Fruit fly (Drosophila melanogaster) whole organism, adult: ENCODE results near the gene Ac3.

Experiments
- CG11617 ChIP-seq: fragments of 200-800 bp; sonication (Bioruptor generic); optimal IDR thresholded peaks from 2 replicates; lab custom pipeline; 2017; ENCODE audit warnings: mild to moderate bottlenecking, missing biosample characterization, missing genetic modification reagents, missing genetic modification characterization
- CG12768 ChIP-seq: fragments of 200-800 bp; sonication (Bioruptor generic); optimal IDR thresholded peaks from 2 replicates; lab custom pipeline; 2017; ENCODE audit warnings: missing biosample characterization, missing genetic modification characterization, mild to moderate bottlenecking, moderate library complexity, missing genetic modification reagents
- CG14711 ChIP-seq: fragments of 200-800 bp; sonication (Bioruptor generic); optimal IDR thresholded peaks from 2 replicates; lab custom pipeline; 2018; ENCODE audit warnings: missing biosample characterization, mild to moderate bottlenecking, missing genetic modification characterization, moderate library complexity
- CG1620 ChIP-seq: fragments of 200-800 bp; sonication (Bioruptor generic); optimal IDR thresholded peaks from 2 replicates; lab custom pipeline; 2016; ENCODE audit warnings: missing biosample characterization, missing genetic modification characterization
- CG33017 ChIP-seq: fragments of 200-800 bp; sonication (Bioruptor generic); optimal IDR thresholded peaks from 2 replicates; lab custom pipeline; 2018; ENCODE audit warnings: missing biosample characterization, mild to moderate bottlenecking, missing genetic modification characterization, moderate library complexity
- CG5204 ChIP-seq: fragments of 200-800 bp; sonication (Bioruptor generic); optimal IDR thresholded peaks from 2 replicates; lab custom pipeline; 2016; ENCODE audit warnings: missing biosample characterization, missing genetic modification characterization
- CG7045 ChIP-seq: fragments of 200-800 bp; sonication (Bioruptor generic); optimal IDR thresholded peaks from 2 replicates; lab custom pipeline; 2017; ENCODE audit warnings: missing biosample characterization, mild to moderate bottlenecking, missing genetic modification characterization
- CG7101 ChIP-seq: fragments of 200-800 bp; sonication (Bioruptor generic); optimal IDR thresholded peaks from 2 replicates; lab custom pipeline; 2018; ENCODE audit warnings: missing biosample characterization, mild to moderate bottlenecking, missing genetic modification characterization, moderate library complexity
- Clk ChIP-seq: fragments of 200-800 bp; sonication (Bioruptor generic); optimal IDR thresholded peaks from 2 replicates; lab custom pipeline; 2017; ENCODE audit warnings: missing biosample characterization, missing genetic modification characterization
- Crg-1 ChIP-seq: fragments of 200-800 bp; sonication (Bioruptor generic); optimal IDR thresholded peaks from 2 replicates; lab custom pipeline; 2016; ENCODE audit warnings: missing biosample characterization, missing genetic modification characterization
- Hr96 ChIP-seq: fragments of 200-800 bp; sonication (Bioruptor generic); optimal IDR thresholded peaks from 2 replicates; lab custom pipeline; 2016; ENCODE audit warnings: missing biosample characterization, missing genetic modification characterization
- Mnt ChIP-seq: fragments of 200-800 bp; sonication (Bioruptor generic); optimal IDR thresholded peaks from 2 replicates; lab custom pipeline; 2016; ENCODE audit warnings: missing biosample characterization, mild to moderate bottlenecking, missing genetic modification characterization
- bab1 ChIP-seq: fragments of 200-800 bp; sonication (Bioruptor generic); optimal IDR thresholded peaks from 3 replicates; lab custom pipeline; 2019; ENCODE audit warnings: missing biosample characterization, mild to moderate bottlenecking, missing genetic modification characterization, moderate library complexity
- cic ChIP-seq: fragments of 200-800 bp; sonication (Bioruptor generic); optimal IDR thresholded peaks from 2 replicates; lab custom pipeline; 2017; ENCODE audit warnings: missing biosample characterization, mild to moderate bottlenecking, missing genetic modification characterization, moderate library complexity
- cnc ChIP-seq, 2 experiments: fragments of >200 bp; optimal IDR thresholded peaks; 2 replicates each; lab custom pipeline; 2017
- kay ChIP-seq: fragments of 200-800 bp; sonication (Bioruptor generic); peaks from one replicate; lab custom pipeline; 2016; ENCODE audit warnings: missing biosample characterization, missing genetic modification characterization, borderline replicate concordance
- ovo ChIP-seq: fragments of 200-800 bp; sonication (Bioruptor generic); optimal IDR thresholded peaks from 2 replicates; lab custom pipeline; 2016; ENCODE audit warnings: missing biosample characterization, missing genetic modification characterization
- pad ChIP-seq: fragments of 200-800 bp; sonication (Bioruptor generic); optimal IDR thresholded peaks from 3 replicates; lab custom pipeline; 2017; ENCODE audit warnings: missing biosample characterization, missing genetic modification characterization, mild to moderate bottlenecking, moderate library complexity, missing genetic modification reagents
- tj ChIP-seq: fragments of 200-800 bp; sonication (Bioruptor generic); optimal IDR thresholded peaks from 3 replicates; lab custom pipeline; 2017; ENCODE audit warnings: missing biosample characterization, mild to moderate bottlenecking, missing genetic modification characterization, moderate library complexity
- toe ChIP-seq: fragments of 200-800 bp; sonication (Bioruptor generic); optimal IDR thresholded peaks from 2 replicates; lab custom pipeline; 2016; ENCODE audit warnings: missing biosample characterization, missing genetic modification characterization

Gene Ac3

DNA sequence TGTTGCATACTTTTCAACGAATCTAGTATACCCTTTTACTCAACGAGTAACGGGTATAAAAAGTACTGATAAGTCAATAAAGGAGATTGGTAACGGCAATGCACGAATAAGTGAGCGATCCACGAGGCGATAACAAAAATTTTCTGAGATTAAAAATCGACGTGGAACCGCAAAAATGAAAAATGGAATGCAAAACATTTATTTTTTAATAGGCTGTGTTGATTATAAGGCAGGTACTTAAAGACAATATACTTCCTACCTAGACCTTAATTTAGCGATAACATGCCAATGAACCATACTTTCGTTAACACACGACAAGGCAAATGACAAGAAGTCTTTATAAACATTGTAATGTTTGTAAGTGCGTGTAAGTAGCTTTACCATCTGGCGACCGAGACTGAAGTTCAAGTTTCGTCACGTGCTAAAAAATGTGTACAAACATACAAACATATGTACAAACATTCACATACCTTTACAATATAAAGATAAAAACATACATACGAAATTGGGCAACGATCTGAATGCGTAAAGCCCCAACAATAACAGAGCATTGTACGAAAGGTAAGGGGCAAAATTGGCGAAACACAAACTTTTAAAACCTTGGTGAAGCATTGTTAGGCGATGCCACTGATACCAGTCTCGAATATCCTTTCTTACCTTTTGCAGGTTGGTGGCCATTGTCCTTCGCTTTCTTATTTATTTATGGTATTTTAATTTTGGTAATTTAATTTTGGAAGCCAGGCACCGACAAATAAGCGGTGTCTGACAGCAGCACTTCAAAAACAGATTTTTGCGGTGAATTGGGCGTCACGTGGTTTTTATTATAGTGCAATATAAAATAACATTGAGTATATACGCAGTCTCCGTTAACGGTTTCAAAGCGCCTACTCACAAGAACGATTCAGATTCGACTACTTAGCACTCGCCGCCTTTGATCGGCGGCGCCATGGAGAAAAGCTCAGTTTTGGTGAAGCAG, 9.4 kb upstream of the Ac3 start:
- TF ChIP-seq cic (GFP tag; lab: Kevin White, UChicago), result peak; percentile 45
- TF ChIP-seq Mnt, result peak; percentile 61
- peak; percentile 87 for TF ChIP-seq kay
- TF ChIP-seq tj (GFP tag; lab: Kevin White, UChicago), result no peak
- TF ChIP-seq ovo (GFP tag; lab: Kevin White, UChicago), result peak; percentile 67
- TF ChIP-seq Hr96 (GFP tag; lab: Kevin White, UChicago), result no peak

DNA sequence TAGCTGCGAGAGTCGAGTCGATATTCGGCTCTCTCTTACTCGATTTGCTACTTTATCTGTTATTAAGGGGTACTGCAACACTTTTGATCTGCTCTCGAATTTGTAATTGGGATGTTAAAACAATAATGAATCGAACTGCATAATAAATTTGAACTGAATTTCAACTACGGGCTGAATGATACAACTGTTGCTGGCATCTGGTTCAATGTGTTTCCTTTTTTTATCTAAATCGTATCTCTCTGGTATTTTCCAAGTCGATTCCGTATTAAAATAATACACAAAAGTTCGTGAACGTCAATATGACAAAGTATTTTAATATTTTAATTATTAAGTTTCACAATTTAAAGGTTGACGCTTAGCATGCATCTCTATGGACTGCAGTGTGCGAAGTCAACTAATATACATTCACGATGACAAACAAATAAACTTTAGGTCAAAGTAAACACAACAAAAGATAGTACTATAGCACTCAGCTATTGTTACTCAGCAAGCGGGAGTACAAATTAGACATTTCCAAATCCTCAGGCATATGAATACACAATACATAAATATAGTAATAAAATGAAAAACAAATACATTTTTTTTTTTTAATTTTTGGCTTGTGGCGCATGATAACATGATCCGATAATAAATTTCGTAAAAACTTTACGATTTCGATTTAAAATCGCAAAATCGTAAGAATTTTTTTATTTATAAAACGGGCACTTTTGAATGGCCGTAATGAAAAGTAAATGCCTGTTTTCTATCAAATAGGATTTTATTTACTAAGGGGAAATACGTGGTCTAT, 8.5 kb upstream of the Ac3 start, which contains the start of gene CG2201:
Gene CG2201 (minus strand): TSS at position 396 of the 787 bp plus-strand sequence.
- TF ChIP-seq CG7101 (tag; lab: Kevin White, UChicago) (peak; percentile 72), Hr96 (GFP tag; lab: Kevin White, UChicago) (peak; percentile 52), kay (peak; percentile 86), CG14711 (tag; lab: Kevin White, UChicago) (peak; percentile 43), Crg-1 (GFP tag; lab: Kevin White, UChicago) (peak; percentile 43), bab1 (GFP tag; lab: Kevin White, UChicago) (peak; percentile 15), cnc (optimal IDR thresholded peaks at IDR 0.05; lab: Kevin White, UChicago) (peak in 1 of 2 experiments; percentile 82), CG7045 (GFP tag; lab: Kevin White, UChicago) (peak; percentile 37), CG33017 (peak; percentile 67), CG5204 (GFP tag; lab: Kevin White, UChicago) (peak; percentile 65), tj (GFP tag; lab: Kevin White, UChicago) (no peak), Mnt (no peak), ovo (GFP tag; lab: Kevin White, UChicago) (no peak), CG1620 (GFP tag; lab: Kevin White, UChicago) (peak; percentile 44), cic (GFP tag; lab: Kevin White, UChicago) (no peak), Clk (GFP tag; lab: Kevin White, UChicago) (peak; percentile 41), pad (GFP tag; lab: Kevin White, UChicago) (peak; percentile 96), toe (GFP tag; lab: Kevin White, UChicago) (peak; percentile 8), CG11617 (GFP tag; lab: Kevin White, UChicago) (peak; percentile 51), CG12768 (GFP tag; lab: Kevin White, UChicago) (peak; percentile 54)

dm6 chr2L:21624472-21624787, 8.0 kb upstream of the Ac3 start:
- no peak for TF ChIP-seq bab1 (GFP tag; lab: Kevin White, UChicago)
- TF ChIP-seq pad (GFP tag; lab: Kevin White, UChicago), result no peak
- TF ChIP-seq tj (GFP tag; lab: Kevin White, UChicago), result no peak
- TF ChIP-seq CG33017, result no peak
- TF ChIP-seq ovo (GFP tag; lab: Kevin White, UChicago), result peak; percentile 49
- peak; percentile 48 for TF ChIP-seq CG14711 (tag; lab: Kevin White, UChicago)
- peak; percentile 44 for TF ChIP-seq kay
- TF ChIP-seq Crg-1 (GFP tag; lab: Kevin White, UChicago), result no peak

- no peak for TF ChIP-seq ovo (GFP tag; lab: Kevin White, UChicago)
- TF ChIP-seq CG1620 (GFP tag; lab: Kevin White, UChicago), result no peak
- no peak for TF ChIP-seq CG33017
- TF ChIP-seq CG7101 (tag; lab: Kevin White, UChicago), result no peak
- no peak for TF ChIP-seq Hr96 (GFP tag; lab: Kevin White, UChicago)
- no peak for TF ChIP-seq CG12768 (GFP tag; lab: Kevin White, UChicago)
- TF ChIP-seq CG7045 (GFP tag; lab: Kevin White, UChicago), result no peak
- TF ChIP-seq tj (GFP tag; lab: Kevin White, UChicago), result no peak
- no peak for TF ChIP-seq Crg-1 (GFP tag; lab: Kevin White, UChicago)
- no peak for TF ChIP-seq cic (GFP tag; lab: Kevin White, UChicago)
- TF ChIP-seq Mnt, result no peak
- no peak for TF ChIP-seq bab1 (GFP tag; lab: Kevin White, UChicago)
- TF ChIP-seq pad (GFP tag; lab: Kevin White, UChicago), result no peak
- no peak for TF ChIP-seq CG11617 (GFP tag; lab: Kevin White, UChicago)
- no peak for TF ChIP-seq cnc (optimal IDR thresholded peaks at IDR 0.05; lab: Kevin White, UChicago)
- TF ChIP-seq kay, result no peak
- no peak for TF ChIP-seq toe (GFP tag; lab: Kevin White, UChicago)
Observed at dm6 chr2L:21627957-21628356, 4.4 kb upstream of the Ac3 start.

DNA sequence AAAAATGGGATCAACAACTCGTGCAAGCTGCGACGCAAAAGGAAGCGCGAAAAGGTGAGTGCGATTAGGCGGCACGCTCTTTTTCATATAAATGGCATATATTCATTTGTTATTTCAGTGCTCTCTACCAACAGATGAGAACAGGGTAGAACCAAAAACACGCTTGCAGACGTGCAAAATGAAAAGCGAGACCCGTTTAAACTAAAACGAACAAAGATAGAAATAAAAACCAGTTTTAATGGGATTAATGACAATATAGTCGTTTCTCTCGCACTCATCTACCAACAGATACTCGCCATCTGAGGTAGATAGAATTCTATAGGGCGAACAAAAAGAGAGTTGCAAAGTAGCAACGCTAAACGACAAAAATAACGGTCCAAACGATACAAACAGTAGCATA, 3.9 kb upstream of the Ac3 start:
- peak; percentile 12 for TF ChIP-seq ovo (GFP tag; lab: Kevin White, UChicago)
- TF ChIP-seq Hr96 (GFP tag; lab: Kevin White, UChicago), result no peak
